Fruit fly (Drosophila melanogaster) whole organism, embryonic: ENCODE results near the gene Kmn1.

Experiments
- B-H2 ChIP-seq: fragments of 200-800 bp; sonication (Bioruptor generic); optimal IDR thresholded peaks from 2 replicates; lab custom pipeline; 2018; ENCODE audit warnings: missing biosample characterization, mild to moderate bottlenecking, missing genetic modification characterization
- Bgb ChIP-seq: fragments of 200-800 bp; sonication (Bioruptor generic); IDR thresholded peaks from 2 replicates; pipeline ENCODE4 v1.3.6; 2022; ENCODE audit warnings: missing biosample characterization, missing genetic modification characterization; ENCODE audit not compliant: partially characterized antibody
- Bteb2 ChIP-seq: fragments of 200-800 bp; sonication (Bioruptor generic); optimal IDR thresholded peaks from 2 replicates; lab custom pipeline; 2016; ENCODE audit warnings: missing biosample characterization, missing genetic modification characterization
- CG10209 ChIP-seq: fragments of 200-800 bp; sonication (Bioruptor generic); optimal IDR thresholded peaks from 3 replicates; lab custom pipeline; 2017; ENCODE audit warnings: missing biosample characterization, mild to moderate bottlenecking, missing genetic modification characterization, missing genetic modification reagents
- CG10565 ChIP-seq: fragments of 200-800 bp; sonication (Bioruptor generic); optimal IDR thresholded peaks from 3 replicates; lab custom pipeline; 2016; ENCODE audit warnings: missing biosample characterization, mild to moderate bottlenecking, missing genetic modification characterization
- CG10959 ChIP-seq: fragments of 200-800 bp; sonication (Bioruptor generic); IDR thresholded peaks from 2 replicates; pipeline ENCODE4 v1.3.6; 2022; ENCODE audit warnings: missing biosample characterization, missing genetic modification characterization
- CG12219 ChIP-seq: fragments of 200-800 bp; sonication (Bioruptor generic); optimal IDR thresholded peaks from 3 replicates; lab custom pipeline; 2018; ENCODE audit warnings: missing biosample characterization, mild to moderate bottlenecking, missing genetic modification characterization
- CG13287 ChIP-seq: fragments of 200-800 bp; sonication (Bioruptor generic); IDR thresholded peaks from 2 replicates; pipeline ENCODE4 v1.3.6; 2022; ENCODE audit warnings: missing biosample characterization, missing genetic modification characterization; ENCODE audit not compliant: partially characterized antibody
- CG13424 ChIP-seq: fragments of 200-800 bp; sonication (Bioruptor generic); optimal IDR thresholded peaks from 2 replicates; lab custom pipeline; 2019; ENCODE audit warnings: missing biosample characterization, mild to moderate bottlenecking, missing genetic modification characterization, moderate library complexity
- CG13624 ChIP-seq: fragments of 200-800 bp; sonication (Bioruptor generic); optimal IDR thresholded peaks from 2 replicates; lab custom pipeline; 2016; ENCODE audit warnings: missing biosample characterization, missing genetic modification characterization
- CG13894 ChIP-seq: fragments of 200-800 bp; sonication (Bioruptor generic); optimal IDR thresholded peaks from 3 replicates; lab custom pipeline; 2018; ENCODE audit warnings: missing biosample characterization, mild to moderate bottlenecking, missing genetic modification characterization, moderate library complexity
- CG15696 ChIP-seq: fragments of 200-800 bp; sonication (Bioruptor generic); optimal IDR thresholded peaks from 2 replicates; lab custom pipeline; 2019; ENCODE audit warnings: missing biosample characterization, mild to moderate bottlenecking, missing genetic modification characterization, moderate library complexity
- CG17328 ChIP-seq: fragments of 200-800 bp; sonication (Bioruptor generic); IDR thresholded peaks from 2 replicates; pipeline ENCODE4 v1.3.6; 2022; ENCODE audit warnings: missing biosample characterization, missing genetic modification characterization
- CG30403 ChIP-seq: fragments of 200-800 bp; sonication (Bioruptor generic); optimal IDR thresholded peaks from 3 replicates; lab custom pipeline; 2016; ENCODE audit warnings: missing biosample characterization, missing genetic modification characterization
- CG4820 ChIP-seq: fragments of 200-800 bp; sonication (Bioruptor generic); optimal IDR thresholded peaks from 3 replicates; lab custom pipeline; 2016; ENCODE audit warnings: missing biosample characterization, missing genetic modification characterization
- CG5180 ChIP-seq: fragments of 200-800 bp; sonication (Bioruptor generic); optimal IDR thresholded peaks from 3 replicates; lab custom pipeline; 2017; ENCODE audit warnings: missing biosample characterization, missing genetic modification characterization, mild to moderate bottlenecking, moderate library complexity, missing genetic modification reagents
- CG6683 ChIP-seq: fragments of 200-800 bp; sonication (Bioruptor generic); optimal IDR thresholded peaks from 2 replicates; lab custom pipeline; 2017; ENCODE audit warnings: missing biosample characterization, mild to moderate bottlenecking, missing genetic modification characterization, missing genetic modification reagents
- CG7556 ChIP-seq: fragments of 200-800 bp; sonication (Bioruptor generic); optimal IDR thresholded peaks from 2 replicates; lab custom pipeline; 2017; ENCODE audit warnings: missing biosample characterization, mild to moderate bottlenecking, missing genetic modification characterization
- CG7745 ChIP-seq: fragments of 200-800 bp; sonication (Bioruptor generic); optimal IDR thresholded peaks from 2 replicates; lab custom pipeline; 2018; ENCODE audit warnings: missing biosample characterization, mild to moderate bottlenecking, missing genetic modification characterization, moderate library complexity
- CG8089 ChIP-seq: fragments of 200-800 bp; sonication (Bioruptor generic); optimal IDR thresholded peaks from 3 replicates; lab custom pipeline; 2016; ENCODE audit warnings: missing biosample characterization, missing genetic modification characterization
- Camta ChIP-seq: fragments of 200-800 bp; sonication (Bioruptor generic); optimal IDR thresholded peaks from 2 replicates; lab custom pipeline; 2016; ENCODE audit warnings: missing biosample characterization, missing genetic modification characterization
- Dbx ChIP-seq: fragments of 200-800 bp; sonication (Bioruptor generic); IDR thresholded peaks from 3 replicates; pipeline ENCODE4 v1.3.6; 2022; ENCODE audit warnings: missing biosample characterization, missing genetic modification characterization
- Dp ChIP-seq: fragments of 200-800 bp; sonication (Bioruptor generic); optimal IDR thresholded peaks from 2 replicates; lab custom pipeline; 2018; ENCODE audit warnings: missing biosample characterization, mild to moderate bottlenecking, missing genetic modification characterization, moderate library complexity
- E2f2 ChIP-seq: fragments of 200-800 bp; sonication (Bioruptor generic); IDR thresholded peaks from 2 replicates; pipeline ENCODE4 v1.3.6; 2022; ENCODE audit warnings: missing biosample characterization, missing genetic modification characterization
- Eip74EF ChIP-seq, 2 experiments: fragments of 200-800 bp in 1 of 2; fragments of >200 bp in 1 of 2; sonication (Bioruptor generic) in 1 of 2; optimal IDR thresholded peaks; 2 replicates each; lab custom pipeline; 2017 to 2019; ENCODE audit warnings: missing biosample characterization in 2 of 2, missing genetic modification characterization in 2 of 2, mild to moderate bottlenecking in 1 of 2, moderate library complexity in 1 of 2
- HLH3B ChIP-seq: fragments of 200-800 bp; sonication (Bioruptor generic); IDR thresholded peaks from 2 replicates; pipeline ENCODE4 v1.3.6; 2022; ENCODE audit warnings: missing biosample characterization, missing genetic modification characterization
- HLH54F ChIP-seq: fragments of 200-800 bp; sonication (Bioruptor generic); optimal IDR thresholded peaks from 3 replicates; lab custom pipeline; 2016; ENCODE audit warnings: missing biosample characterization, missing genetic modification characterization
- Oli ChIP-seq: fragments of 200-800 bp; sonication (Bioruptor generic); optimal IDR thresholded peaks from 2 replicates; lab custom pipeline; 2018; ENCODE audit warnings: missing biosample characterization, mild to moderate bottlenecking, missing genetic modification characterization, moderate library complexity
- Scr ChIP-seq: fragments of 200-800 bp; sonication (Bioruptor generic); IDR thresholded peaks from 2 replicates; pipeline ENCODE4 v1.3.6; 2022; ENCODE audit warnings: missing biosample characterization, missing genetic modification characterization; ENCODE audit not compliant: partially characterized antibody
- Stat92E ChIP-seq, 3 experiments: fragments of >200 bp in 2 of 3; fragments of 200-800 bp in 1 of 3; sonication (Bioruptor generic) in 1 of 3; optimal IDR thresholded peaks; 2 replicates each; lab custom pipeline; 2017 to 2019; ENCODE audit warnings: missing biosample characterization in 3 of 3, missing genetic modification characterization in 3 of 3, mild to moderate bottlenecking in 1 of 3, moderate library complexity in 1 of 3
- bcd ChIP-seq: fragments of 200-800 bp; sonication (Bioruptor generic); optimal IDR thresholded peaks from 2 replicates; lab custom pipeline; 2017; ENCODE audit warnings: missing biosample characterization, mild to moderate bottlenecking, missing genetic modification characterization
- bsh ChIP-seq, 2 experiments: fragments of 200-800 bp; sonication (Bioruptor generic); optimal IDR thresholded peaks; 2 replicates each; lab custom pipeline; 2017 to 2018; ENCODE audit warnings: mild to moderate bottlenecking in 2 of 2, missing biosample characterization in 2 of 2, missing genetic modification characterization in 2 of 2, moderate library complexity in 1 of 2
- cas ChIP-seq: fragments of 200-800 bp; sonication (Bioruptor generic); IDR thresholded peaks from 2 replicates; pipeline ENCODE4 v1.3.6; 2022; ENCODE audit warnings: missing biosample characterization, missing genetic modification characterization
- cato ChIP-seq: fragments of 200-800 bp; sonication (Bioruptor generic); optimal IDR thresholded peaks from 2 replicates; lab custom pipeline; 2016; ENCODE audit warnings: missing biosample characterization, missing genetic modification characterization, borderline replicate concordance
- caup ChIP-seq: fragments of 200-800 bp; sonication (Bioruptor generic); optimal IDR thresholded peaks from 3 replicates; lab custom pipeline; 2017; ENCODE audit warnings: missing biosample characterization, mild to moderate bottlenecking, missing genetic modification characterization, moderate library complexity; ENCODE audit not compliant: severe bottlenecking
- chinmo ChIP-seq: fragments of 200-800 bp; sonication (Bioruptor generic); IDR thresholded peaks from 4 replicates; pipeline ENCODE4 v1.3.6; 2022; ENCODE audit warnings: missing biosample characterization, missing genetic modification characterization; ENCODE audit not compliant: partially characterized antibody
- chm ChIP-seq: fragments of 200-800 bp; sonication (Bioruptor generic); IDR thresholded peaks from 2 replicates; pipeline ENCODE4 v1.3.6; 2022; ENCODE audit warnings: missing biosample characterization, missing genetic modification characterization
- croc ChIP-seq: fragments of 200-800 bp; sonication (Bioruptor generic); conservative IDR thresholded peaks from 3 replicates; pipeline ENCODE4 v1.3.6; 2022; ENCODE audit warnings: missing biosample characterization, missing genetic modification characterization
- esg ChIP-seq: fragments of 200-800 bp; sonication (Bioruptor generic); conservative IDR thresholded peaks from 2 replicates; pipeline ENCODE4 v1.3.6; 2022; ENCODE audit warnings: missing biosample characterization, missing genetic modification characterization
- fu2 ChIP-seq: fragments of 200-800 bp; sonication (Bioruptor generic); optimal IDR thresholded peaks from 2 replicates; lab custom pipeline; 2016; ENCODE audit warnings: missing biosample characterization, missing genetic modification characterization
- insv ChIP-seq, 2 experiments: fragments of 200-800 bp; sonication (Bioruptor generic); optimal IDR thresholded peaks; 3 replicates each; lab custom pipeline; 2016 to 2018; ENCODE audit warnings: missing biosample characterization in 2 of 2, missing genetic modification characterization in 2 of 2
- mirr ChIP-seq: fragments of 200-800 bp; sonication (Bioruptor generic); optimal IDR thresholded peaks from 3 replicates; lab custom pipeline; 2018; ENCODE audit warnings: missing biosample characterization, mild to moderate bottlenecking, missing genetic modification characterization
- nmo ChIP-seq: fragments of 200-800 bp; sonication (Bioruptor generic); optimal IDR thresholded peaks from 2 replicates; lab custom pipeline; 2018; ENCODE audit warnings: missing biosample characterization, mild to moderate bottlenecking, missing genetic modification characterization, moderate library complexity
- sens ChIP-seq: fragments of 200-800 bp; sonication (Bioruptor generic); peaks from one replicate; lab custom pipeline; 2016; ENCODE audit warnings: missing biosample characterization, missing genetic modification characterization
- so ChIP-seq: fragments of 200-800 bp; sonication (Bioruptor generic); IDR thresholded peaks from 3 replicates; pipeline ENCODE4 v1.3.6; 2022; ENCODE audit warnings: missing biosample characterization, missing genetic modification characterization
- ssp ChIP-seq: fragments of 200-800 bp; sonication (Bioruptor generic); IDR thresholded peaks from 2 replicates; pipeline ENCODE4 v1.3.6; 2022; ENCODE audit warnings: missing biosample characterization, missing genetic modification characterization
- tx ChIP-seq: fragments of 200-800 bp; sonication (Bioruptor generic); optimal IDR thresholded peaks from 2 replicates; lab custom pipeline; 2016; ENCODE audit warnings: missing biosample characterization, missing genetic modification characterization
- zfh1 ChIP-seq: fragments of 200-800 bp; sonication (Bioruptor generic); IDR thresholded peaks from 3 replicates; pipeline ENCODE4 v1.3.6; 2022; ENCODE audit warnings: missing biosample characterization, missing genetic modification characterization

Gene Kmn1

dm6 chrX:11580200-11580840, 8.1 kb upstream of the Kmn1 start, which contains the start of gene nod (continued):
- peak; percentile 46 for TF ChIP-seq CG10209 (GFP tag; lab: Kevin White, UChicago)
- TF ChIP-seq HLH3B = peak; percentile 49; the same call in 1 of the 2 replicates
- peak; percentile 68 for TF ChIP-seq caup (GFP tag; lab: Kevin White, UChicago)
- peak; percentile 57 for TF ChIP-seq CG17328 (GFP tag; lab: Robert Waterston, UW)
- peak; percentile 66 for TF ChIP-seq fu2
- TF ChIP-seq CG13624 (GFP tag; lab: Kevin White, UChicago) = peak; percentile 55
- TF ChIP-seq zfh1 = peak; percentile 64
- peak; percentile 28 for TF ChIP-seq CG12219 (GFP tag; lab: Kevin White, UChicago)
- peak; percentile 33 for TF ChIP-seq Bteb2
- peak; percentile 45 for TF ChIP-seq CG7556 (GFP tag; lab: Kevin White, UChicago)
- TF ChIP-seq ssp (GFP tag; lab: Robert Waterston, UW) = peak; percentile 26; the same call in 1 of the 2 replicates
- TF ChIP-seq E2f2 (GFP tag; lab: Robert Waterston, UW) = peak; percentile 83
- TF ChIP-seq Bgb = peak; percentile 75
- peak; percentile 63 for TF ChIP-seq B-H2
- TF ChIP-seq CG30403 (GFP tag; lab: Kevin White, UChicago) = peak; percentile 72
- TF ChIP-seq nmo (GFP tag; lab: Kevin White, UChicago) = peak; percentile 64
- peak; percentile 85 for TF ChIP-seq CG13287
- no peak for TF ChIP-seq CG10959
- no peak; the same call in 2 of the 3 replicates for TF ChIP-seq croc (GFP tag; lab: Robert Waterston, UW)
- TF ChIP-seq chm (GFP tag; lab: Robert Waterston, UW) = no peak
- TF ChIP-seq chinmo (GFP tag; lab: Robert Waterston, UW) = no peak
- TF ChIP-seq Eip74EF (GFP tag; optimal IDR thresholded peaks at IDR 0.05; lab: Kevin White, UChicago) = peak in 1 of 2 experiments; percentile 47
- TF ChIP-seq CG6683 = no peak
- TF ChIP-seq Camta (GFP tag; lab: Kevin White, UChicago) = peak; percentile 27
- TF ChIP-seq cato (GFP tag; lab: Kevin White, UChicago) = peak; percentile 54
- 0 out of 3 replicates have a peak, but pooled peaks have one; percentile 29 for TF ChIP-seq so (GFP tag; lab: Robert Waterston, UW)
- TF ChIP-seq CG13894 (tag; lab: Kevin White, UChicago) = peak; percentile 66
- TF ChIP-seq Oli = peak; percentile 50
- no peak for TF ChIP-seq CG5180
- peak in 1 of 2 experiments; percentile 57 for TF ChIP-seq bsh (GFP tag; optimal IDR thresholded peaks at IDR 0.05; lab: Kevin White, UChicago)
- no peak for TF ChIP-seq CG10565 (GFP tag; lab: Kevin White, UChicago)
- no peak for TF ChIP-seq CG7745 (tag; lab: Kevin White, UChicago)
- TF ChIP-seq CG8089 (GFP tag; lab: Kevin White, UChicago) = peak; percentile 0
- peak; percentile 56 for TF ChIP-seq CG4820 (GFP tag; lab: Kevin White, UChicago)
- peak in 1 of 2 experiments; percentile 22 for TF ChIP-seq insv (GFP tag; optimal IDR thresholded peaks at IDR 0.05; lab: Kevin White, UChicago)
- TF ChIP-seq sens (GFP tag; lab: Kevin White, UChicago) = peak; percentile 88
- peak; percentile 61 for TF ChIP-seq bcd (GFP tag; lab: Kevin White, UChicago)
- TF ChIP-seq CG15696 (tag; lab: Kevin White, UChicago) = peak; percentile 41
- TF ChIP-seq tx = peak; percentile 35
- TF ChIP-seq Scr (GFP tag; lab: Robert Waterston, UW) = peak; percentile 71
- peak; percentile 44 for TF ChIP-seq CG13424
- peak; percentile 82 for TF ChIP-seq Dp (GFP tag; lab: Kevin White, UChicago)
- TF ChIP-seq Dbx (GFP tag; lab: Robert Waterston, UW) = peak; percentile 58; the same call in 1 of the 3 replicates
- TF ChIP-seq Stat92E (GFP tag; optimal IDR thresholded peaks at IDR 0.05; lab: Kevin White, UChicago) = no peak
- peak; percentile 59 for TF ChIP-seq esg (GFP tag; lab: Robert Waterston, UW)
- TF ChIP-seq mirr (GFP tag; lab: Kevin White, UChicago) = peak; percentile 42
- TF ChIP-seq cas (GFP tag; lab: Robert Waterston, UW) = peak; percentile 33; the same call in 1 of the 2 replicates
- peak; percentile 80 for TF ChIP-seq HLH54F
